Fruit fly (Drosophila melanogaster) whole organism, embryonic: ENCODE data around the gene Dpp10.

Experiments
- Bdp1 ChIP-seq: fragments of 200-800 bp; sonication (Bioruptor generic); optimal IDR thresholded peaks from 3 replicates; lab custom pipeline; 2016; ENCODE audit warnings: missing biosample characterization, missing genetic modification characterization
- Bgb ChIP-seq: fragments of 200-800 bp; sonication (Bioruptor generic); IDR thresholded peaks from 2 replicates; pipeline ENCODE4 v1.3.6; 2022; ENCODE audit warnings: missing biosample characterization, missing genetic modification characterization; ENCODE audit not compliant: partially characterized antibody
- CG10274 ChIP-seq: fragments of 200-800 bp; sonication (Bioruptor generic); optimal IDR thresholded peaks from 3 replicates; lab custom pipeline; 2017; ENCODE audit warnings: missing biosample characterization, mild to moderate bottlenecking, missing genetic modification characterization
- CG15601 ChIP-seq: fragments of 200-800 bp; sonication (Bioruptor generic); optimal IDR thresholded peaks from 3 replicates; lab custom pipeline; 2019; ENCODE audit warnings: missing biosample characterization, mild to moderate bottlenecking, missing genetic modification characterization, moderate library complexity
- CG16815 ChIP-seq: fragments of 200-800 bp; sonication (Bioruptor generic); optimal IDR thresholded peaks from 3 replicates; lab custom pipeline; 2017; ENCODE audit warnings: missing biosample characterization, mild to moderate bottlenecking, missing genetic modification characterization
- CG17612 ChIP-seq: fragments of 200-800 bp; sonication (Bioruptor generic); IDR thresholded peaks from 2 replicates; pipeline ENCODE4 v1.3.6; 2022; ENCODE audit warnings: missing biosample characterization, missing genetic modification characterization
- CG18011 ChIP-seq: fragments of 200-800 bp; sonication (Bioruptor generic); optimal IDR thresholded peaks from 2 replicates; lab custom pipeline; 2017; ENCODE audit warnings: missing biosample characterization, missing genetic modification characterization, mild to moderate bottlenecking, moderate library complexity, missing genotype
- CG18476 ChIP-seq: fragments of 200-800 bp; sonication (Bioruptor generic); optimal IDR thresholded peaks from 2 replicates; lab custom pipeline; 2016; ENCODE audit warnings: missing biosample characterization, mild to moderate bottlenecking, missing genetic modification characterization
- CG33213 ChIP-seq: fragments of 200-800 bp; sonication (Bioruptor generic); optimal IDR thresholded peaks from 3 replicates; lab custom pipeline; 2016; ENCODE audit warnings: missing biosample characterization, missing genetic modification characterization
- CG34422 ChIP-seq: fragments of 200-800 bp; sonication (Bioruptor generic); IDR thresholded peaks from 3 replicates; pipeline ENCODE4 v1.3.6; 2022; ENCODE audit warnings: missing biosample characterization, missing genetic modification characterization
- CG4404 ChIP-seq: fragments of 200-800 bp; sonication (Bioruptor generic); IDR thresholded peaks from 2 replicates; pipeline ENCODE4 v1.3.6; 2022; ENCODE audit warnings: missing biosample characterization, missing genetic modification characterization
- CG7745 ChIP-seq: fragments of 200-800 bp; sonication (Bioruptor generic); optimal IDR thresholded peaks from 2 replicates; lab custom pipeline; 2018; ENCODE audit warnings: missing biosample characterization, mild to moderate bottlenecking, missing genetic modification characterization, moderate library complexity
- CG8478 ChIP-seq: fragments of >200 bp; optimal IDR thresholded peaks from 2 replicates; lab custom pipeline; 2018
- CHES-1-like ChIP-seq: fragments of 200-800 bp; sonication (Bioruptor generic); optimal IDR thresholded peaks from 2 replicates; lab custom pipeline; 2016; ENCODE audit warnings: missing biosample characterization, missing genetic modification characterization
- Camta ChIP-seq: fragments of 200-800 bp; sonication (Bioruptor generic); optimal IDR thresholded peaks from 2 replicates; lab custom pipeline; 2016; ENCODE audit warnings: missing biosample characterization, missing genetic modification characterization
- CrebB ChIP-seq: fragments of 200-800 bp; sonication (Bioruptor generic); optimal IDR thresholded peaks from 3 replicates; lab custom pipeline; 2018; ENCODE audit warnings: missing biosample characterization, mild to moderate bottlenecking, missing genetic modification characterization
- D19A ChIP-seq: fragments of 200-800 bp; optimal IDR thresholded peaks from 3 replicates; lab custom pipeline; 2019; ENCODE audit warnings: missing biosample characterization, mild to moderate bottlenecking, missing genetic modification characterization, moderate library complexity
- D19B ChIP-seq: fragments of 200-800 bp; sonication (Bioruptor generic); optimal IDR thresholded peaks from 2 replicates; lab custom pipeline; 2017; ENCODE audit warnings: missing biosample characterization, mild to moderate bottlenecking, missing genetic modification characterization
- Dip3 ChIP-seq: fragments of 200-800 bp; sonication (Bioruptor generic); optimal IDR thresholded peaks from 3 replicates; lab custom pipeline; 2016; ENCODE audit warnings: missing biosample characterization, missing genetic modification characterization
- Doc2 ChIP-seq: fragments of 200-800 bp; sonication (Bioruptor generic); IDR thresholded peaks from 2 replicates; pipeline ENCODE4 v1.3.6; 2022; ENCODE audit warnings: missing biosample characterization, missing genetic modification characterization
- Dp ChIP-seq: fragments of 200-800 bp; sonication (Bioruptor generic); optimal IDR thresholded peaks from 2 replicates; lab custom pipeline; 2018; ENCODE audit warnings: missing biosample characterization, mild to moderate bottlenecking, missing genetic modification characterization, moderate library complexity
- Elba2 ChIP-seq: fragments of 200-800 bp; sonication (Bioruptor generic); optimal IDR thresholded peaks from 3 replicates; lab custom pipeline; 2016; ENCODE audit warnings: missing biosample characterization, missing genetic modification characterization
- GATAe ChIP-seq: fragments of 200-800 bp; sonication (Bioruptor generic); conservative IDR thresholded peaks from 2 replicates; pipeline ENCODE4 v1.3.6; 2022; ENCODE audit warnings: missing biosample characterization, missing genetic modification characterization
- Gug ChIP-seq: fragments of 200-800 bp; sonication (Bioruptor generic); IDR thresholded peaks from 4 replicates; pipeline ENCODE4 v1.3.6; 2022; ENCODE audit warnings: missing biosample characterization, missing genetic modification characterization
- HHEX ChIP-seq: fragments of 200-800 bp; sonication (Bioruptor generic); optimal IDR thresholded peaks from 3 replicates; lab custom pipeline; 2017; ENCODE audit warnings: missing biosample characterization, mild to moderate bottlenecking, missing genetic modification characterization, missing genetic modification reagents
- Hey ChIP-seq: fragments of 200-800 bp; sonication (Bioruptor generic); optimal IDR thresholded peaks from 3 replicates; lab custom pipeline; 2018; ENCODE audit warnings: missing biosample characterization, mild to moderate bottlenecking, missing genetic modification characterization
- NFAT ChIP-seq: fragments of 200-800 bp; sonication (Bioruptor generic); IDR thresholded peaks from 2 replicates; pipeline ENCODE4 v1.3.6; 2022; ENCODE audit warnings: missing biosample characterization, missing genetic modification characterization
- NfI ChIP-seq: fragments of 200-800 bp; sonication (Bioruptor generic); optimal IDR thresholded peaks from 3 replicates; lab custom pipeline; 2018; ENCODE audit warnings: missing biosample characterization, mild to moderate bottlenecking, missing genetic modification characterization, moderate library complexity
- Sin3A ChIP-seq: fragments of >200 bp; optimal IDR thresholded peaks from 2 replicates; lab custom pipeline; 2018
- Ssrp ChIP-seq: fragments of 200-800 bp; sonication (Bioruptor generic); optimal IDR thresholded peaks from 2 replicates; lab custom pipeline; 2018; ENCODE audit warnings: missing biosample characterization, mild to moderate bottlenecking, missing genetic modification characterization, moderate library complexity
- Vsx1 ChIP-seq: fragments of 200-800 bp; sonication (Bioruptor generic); optimal IDR thresholded peaks from 2 replicates; lab custom pipeline; 2017; ENCODE audit warnings: missing biosample characterization, mild to moderate bottlenecking, missing genetic modification characterization, missing genetic modification reagents
- Xrp1 ChIP-seq: fragments of 200-800 bp; sonication (Bioruptor generic); IDR thresholded peaks from 2 replicates; pipeline ENCODE4 v1.3.6; 2022; ENCODE audit warnings: missing biosample characterization, missing genetic modification characterization
- YL-1 ChIP-seq: fragments of 200-800 bp; sonication (Bioruptor generic); optimal IDR thresholded peaks from 3 replicates; lab custom pipeline; 2017; ENCODE audit warnings: missing biosample characterization, mild to moderate bottlenecking, missing genetic modification characterization
- ab ChIP-seq: fragments of 200-800 bp; sonication (Bioruptor generic); optimal IDR thresholded peaks from 2 replicates; lab custom pipeline; 2016; ENCODE audit warnings: missing biosample characterization, missing genetic modification characterization
- al ChIP-seq: fragments of 200-800 bp; sonication (Bioruptor generic); IDR thresholded peaks from 2 replicates; pipeline ENCODE4 v1.3.6; 2022; ENCODE audit warnings: missing biosample characterization, missing genetic modification characterization
- bowl ChIP-seq: fragments of 200-800 bp; sonication (Bioruptor generic); IDR thresholded peaks from 2 replicates; pipeline ENCODE4 v1.3.6; 2022; ENCODE audit warnings: missing biosample characterization, missing genetic modification characterization
- chn ChIP-seq: fragments of 200-800 bp; sonication (Bioruptor generic); optimal IDR thresholded peaks from 2 replicates; lab custom pipeline; 2016; ENCODE audit warnings: missing biosample characterization, missing genetic modification characterization
- dmrt11E ChIP-seq: fragments of 200-800 bp; sonication (Bioruptor generic); optimal IDR thresholded peaks from 3 replicates; lab custom pipeline; 2018; ENCODE audit warnings: missing biosample characterization, mild to moderate bottlenecking, missing genetic modification characterization, moderate library complexity
- gce ChIP-seq: fragments of 200-800 bp; sonication (Bioruptor generic); IDR thresholded peaks from 3 replicates; pipeline ENCODE4 v1.3.6; 2022; ENCODE audit warnings: missing biosample characterization, missing genetic modification characterization
- ham ChIP-seq: fragments of 200-800 bp; sonication (Bioruptor generic); IDR thresholded peaks from 2 replicates; pipeline ENCODE4 v1.3.6; 2022; ENCODE audit warnings: missing biosample characterization, missing genetic modification characterization
- inv ChIP-seq: fragments of 200-800 bp; sonication (Bioruptor generic); IDR thresholded peaks from 2 replicates; pipeline ENCODE4 v1.3.6; 2022; ENCODE audit warnings: missing biosample characterization, missing genetic modification characterization; ENCODE audit not compliant: partially characterized antibody
- jing ChIP-seq: fragments of 200-800 bp; sonication (Bioruptor generic); optimal IDR thresholded peaks from 2 replicates; lab custom pipeline; 2018; ENCODE audit warnings: missing biosample characterization, mild to moderate bottlenecking, missing genetic modification characterization
- jumu ChIP-seq: fragments of 200-800 bp; sonication (Bioruptor generic); optimal IDR thresholded peaks from 3 replicates; lab custom pipeline; 2016; ENCODE audit warnings: missing biosample characterization, missing genetic modification characterization
- kay ChIP-seq: fragments of 200-800 bp; sonication (Bioruptor generic); optimal IDR thresholded peaks from 2 replicates; lab custom pipeline; 2016; ENCODE audit warnings: missing biosample characterization, missing genetic modification characterization
- maf-S ChIP-seq: fragments of 200-800 bp; sonication (Bioruptor generic); optimal IDR thresholded peaks from 2 replicates; lab custom pipeline; 2016; ENCODE audit warnings: missing biosample characterization, missing genetic modification characterization
- pan ChIP-seq, 4 experiments: fragments of >200 bp in 3 of 4; fragments of 200-800 bp in 1 of 4; sonication (Bioruptor generic) in 1 of 4; optimal IDR thresholded peaks in 3 of 4; IDR thresholded peaks in 1 of 4; 2 replicates each; pipeline versions ENCODE4 v1.3.6 to Lab custom; 2017 to 2022; ENCODE audit warnings: missing biosample characterization in 2 of 4, missing genetic modification characterization in 2 of 4, mixed read lengths in 1 of 4
- pho ChIP-seq: fragments of 200-800 bp; sonication (Bioruptor generic); optimal IDR thresholded peaks from 2 replicates; lab custom pipeline; 2016; ENCODE audit warnings: missing biosample characterization, missing genetic modification characterization
- sug ChIP-seq: fragments of 200-800 bp; optimal IDR thresholded peaks from 2 replicates; lab custom pipeline; 2019; ENCODE audit warnings: missing biosample characterization, mild to moderate bottlenecking, missing genetic modification characterization, moderate library complexity
- unc-4 ChIP-seq: fragments of 200-800 bp; sonication (Bioruptor generic); IDR thresholded peaks from 2 replicates; pipeline ENCODE4 v1.3.6; 2022; ENCODE audit warnings: missing biosample characterization, missing genetic modification characterization; ENCODE audit not compliant: partially characterized antibody
- vvl ChIP-seq: fragments of 200-800 bp; sonication (Bioruptor generic); IDR thresholded peaks from 2 replicates; pipeline ENCODE4 v1.3.6; 2022; ENCODE audit warnings: missing biosample characterization, missing genetic modification characterization

The Dpp10 gene

DNA sequence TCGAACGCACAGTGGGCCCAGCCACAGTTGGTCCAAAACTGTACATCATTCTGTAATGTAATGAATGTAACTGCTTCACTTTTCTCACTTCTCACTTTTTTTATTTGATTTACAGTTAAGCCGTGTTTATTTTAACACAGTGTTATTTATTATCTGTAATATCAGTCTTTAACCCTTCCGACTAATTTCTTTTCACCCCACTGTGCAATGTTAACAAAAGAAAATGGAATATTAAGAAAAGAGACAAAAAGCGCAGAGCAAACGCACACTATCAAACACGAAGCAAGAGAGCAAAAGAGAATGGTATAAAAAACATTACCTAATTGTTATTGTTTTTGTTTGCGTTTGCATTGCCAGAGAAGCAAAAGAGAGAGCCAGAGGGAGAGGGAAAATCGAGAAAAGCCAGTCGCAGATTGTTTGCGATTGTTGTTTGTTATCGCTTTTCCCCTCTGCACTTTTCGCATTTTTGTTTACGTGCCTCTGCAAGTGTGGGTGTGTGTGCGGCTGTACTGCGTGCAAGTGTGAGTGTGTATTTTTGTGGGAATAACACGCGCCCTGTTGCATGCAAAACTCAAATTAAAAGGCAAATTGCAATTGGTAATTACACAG is 46.3 kb upstream of the Dpp10 start:
- TF ChIP-seq CG18476 (peak; percentile 98), ham (peak; percentile 85), jing (GFP tag; lab: Kevin White, UChicago) (peak; percentile 98), dmrt11E (tag; lab: Kevin White, UChicago) (peak; percentile 97), CG10274 (GFP tag; lab: Kevin White, UChicago) (peak; percentile 91), Bdp1 (GFP tag; lab: Kevin White, UChicago) (peak; percentile 95), kay (GFP tag; lab: Kevin White, UChicago) (peak; percentile 96), Dip3 (GFP tag; lab: Kevin White, UChicago) (peak; percentile 96), chn (GFP tag; lab: Kevin White, UChicago) (peak; percentile 99), Gug (GFP tag; lab: Robert Waterston, UW) (peak; percentile 94), Dp (GFP tag; lab: Kevin White, UChicago) (peak; percentile 35), D19B (GFP tag; lab: Kevin White, UChicago) (peak; percentile 90), HHEX (GFP tag; lab: Kevin White, UChicago) (peak; percentile 98), GATAe (peak; percentile 87), Camta (GFP tag; lab: Kevin White, UChicago) (peak; percentile 99), jumu (GFP tag; lab: Kevin White, UChicago) (peak; percentile 96), inv (GFP tag; lab: Robert Waterston, UW) (peak; percentile 23; the same call in 1 of the 2 replicates), CG7745 (peak; percentile 87), unc-4 (GFP tag; lab: Robert Waterston, UW) (no peak), CHES-1-like (GFP tag; lab: Kevin White, UChicago) (peak; percentile 99), maf-S (peak; percentile 98), bowl (GFP tag; lab: Robert Waterston, UW) (peak; percentile 95), Ssrp (tag; lab: Kevin White, UChicago) (peak; percentile 99), CG34422 (GFP tag; lab: Robert Waterston, UW) (peak; percentile 98), pan (optimal IDR thresholded peaks at IDR 0.05; lab: Kevin White, UChicago) (no peak), pan (GFP tag; optimal IDR thresholded peaks at IDR 0.05 in 1 of 2, IDR thresholded peaks at IDR 0.05 in 1 of 2) (peak in 1 of 2 experiments; percentile 98), Xrp1 (GFP tag; lab: Robert Waterston, UW) (peak; percentile 98), NfI (peak; percentile 98), Sin3A (lab: Kevin White, UChicago) (no peak), YL-1 (peak; percentile 96), CG4404 (GFP tag; lab: Robert Waterston, UW) (peak; percentile 89), Vsx1 (peak; percentile 97), sug (tag; lab: Kevin White, UChicago) (peak; percentile 95), CrebB (tag; lab: Kevin White, UChicago) (peak; percentile 97), al (peak; percentile 92), Hey (tag; lab: Kevin White, UChicago) (peak; percentile 80), CG16815 (GFP tag; lab: Kevin White, UChicago) (peak; percentile 95), CG8478 (no peak), CG17612 (GFP tag; lab: Robert Waterston, UW) (peak; percentile 93), vvl (peak; percentile 99), CG18011 (GFP tag; lab: Kevin White, UChicago) (peak; percentile 91), CG33213 (peak; percentile 98), Doc2 (GFP tag; lab: Robert Waterston, UW) (no peak; the same call in 1 of the 2 replicates), NFAT (GFP tag; lab: Robert Waterston, UW) (peak; percentile 96), Bgb (GFP tag; lab: Robert Waterston, UW) (peak; percentile 52; the same call in 1 of the 2 replicates), ab (GFP tag; lab: Kevin White, UChicago) (peak; percentile 96), gce (GFP tag; lab: Robert Waterston, UW) (peak; percentile 97), D19A (tag; lab: Kevin White, UChicago) (peak; percentile 97), Elba2 (GFP tag; lab: Kevin White, UChicago) (peak; percentile 65), CG15601 (tag; lab: Kevin White, UChicago) (peak; percentile 97), pho (GFP tag; lab: Kevin White, UChicago) (peak; percentile 97)
